Worm (Caenorhabditis elegans): Measurements from ENCODE around the gene T24H10.1.

DNA sequence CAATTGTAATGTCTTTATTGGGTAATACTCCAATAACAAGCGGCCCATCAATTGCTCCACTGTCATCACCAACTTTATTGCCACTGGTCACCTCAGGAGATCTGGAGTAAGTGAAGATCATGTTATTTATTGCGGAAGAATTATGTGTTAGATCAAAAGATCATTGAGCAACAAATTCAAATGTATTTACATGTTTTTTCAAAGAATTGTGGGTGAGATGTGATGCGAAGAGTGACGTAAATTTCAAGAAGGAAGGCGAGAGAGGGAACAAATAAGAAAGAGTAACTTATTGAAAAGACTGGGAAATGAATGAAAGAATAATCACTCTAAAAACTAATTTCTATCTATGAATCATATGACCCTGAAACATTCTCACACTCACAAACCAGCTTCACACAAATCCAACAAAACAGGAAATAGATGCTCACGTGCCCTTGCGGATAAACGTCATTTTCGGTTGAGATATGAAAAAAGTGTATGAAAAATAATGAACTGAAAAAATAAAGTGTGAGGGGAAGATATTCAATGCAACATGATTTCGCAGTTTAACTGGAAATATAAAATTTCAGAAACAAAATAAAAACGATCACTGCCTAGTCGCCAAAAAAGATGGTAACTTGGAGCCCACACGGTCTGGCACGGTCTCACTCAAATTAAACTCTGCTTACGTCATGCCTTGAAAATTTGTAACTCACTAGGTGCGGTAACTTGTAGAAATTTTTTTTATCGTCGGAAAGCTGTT lies 21.8 kb downstream of the T24H10.1 start:
- no peak for TF ChIP-seq ztf-28 (GFP tag; IDR thresholded peaks at IDR 0.05)
- no peak for TF ChIP-seq F52B5.7 (tag; optimal IDR thresholded peaks at IDR 0.05)
- no peak for TF ChIP-seq lin-26 (GFP tag; IDR thresholded peaks at IDR 0.05)
- TF ChIP-seq nfya-1 (tag; optimal IDR thresholded peaks at IDR 0.05; ENCODE audit: borderline replicate concordance, insufficient read depth), result no peak
- no peak for TF ChIP-seq dpl-1 (GFP tag; optimal IDR thresholded peaks at IDR 0.05)
- no peak for TF ChIP-seq snpc-3.4 (tag; optimal IDR thresholded peaks at IDR 0.05)
- no peak for TF ChIP-seq ama-1 (optimal IDR thresholded peaks at IDR 0.05)
- TF ChIP-seq ama-1 (GFP tag; optimal IDR thresholded peaks at IDR 0.05), result no peak
- no peak for TF ChIP-seq nhr-90 (tag; optimal IDR thresholded peaks at IDR 0.05)
- TF ChIP-seq attf-5 (GFP tag; optimal IDR thresholded peaks at IDR 0.05), result no peak
- TF ChIP-seq ztf-18 (tag; optimal IDR thresholded peaks at IDR 0.05), result no peak

All from whole organism, young adult.